Fruit fly (Drosophila melanogaster): ENCODE results near the gene D2hgdh.

D2hgdh gene

dm6 chrX:2123965-2124688, 17.2 kb upstream of the D2hgdh start (continued):
- peak; percentile 53; the same call in 2 of the 3 replicates for TF ChIP-seq vnd (GFP tag; IDR thresholded peaks at IDR 0.05; ENCODE audit: partially characterized antibody)
- no peak for TF ChIP-seq usp (GFP tag; optimal IDR thresholded peaks at IDR 0.05)
- peak; percentile 74 for TF ChIP-seq NK7.1 (GFP tag; optimal IDR thresholded peaks at IDR 0.05)
- peak; percentile 73 for TF ChIP-seq kay (GFP tag; optimal IDR thresholded peaks at IDR 0.05)
- TF ChIP-seq Lim3 (GFP tag; IDR thresholded peaks at IDR 0.05) = peak; percentile 81
- TF ChIP-seq Sry-δ (GFP tag; optimal IDR thresholded peaks at IDR 0.05) = no peak
- peak; percentile 93 for TF ChIP-seq CG17912 (GFP tag; optimal IDR thresholded peaks at IDR 0.05)
- TF ChIP-seq maf-S (GFP tag; optimal IDR thresholded peaks at IDR 0.05) = peak; percentile 59
- TF ChIP-seq ems (GFP tag; optimal IDR thresholded peaks at IDR 0.05) = peak; percentile 84
- TF ChIP-seq CrebB (tag; optimal IDR thresholded peaks at IDR 0.05) = peak; percentile 73
- TF ChIP-seq CG12219 (GFP tag; optimal IDR thresholded peaks at IDR 0.05) = peak; percentile 89
- TF ChIP-seq tio (GFP tag; optimal IDR thresholded peaks at IDR 0.05) = peak; percentile 94
- TF ChIP-seq CG11247 (GFP tag; IDR thresholded peaks at IDR 0.05) = peak; percentile 89
- TF ChIP-seq CG10543 (GFP tag; optimal IDR thresholded peaks at IDR 0.05) = peak; percentile 99
- TF ChIP-seq prd (optimal IDR thresholded peaks at IDR 0.05) = no peak
- peak; percentile 95 for TF ChIP-seq prd (GFP tag; IDR thresholded peaks at IDR 0.05)
- TF ChIP-seq Hr78 (GFP tag; optimal IDR thresholded peaks at IDR 0.05) = peak in 1 of 2 experiments; percentile 92
- TF ChIP-seq CG34422 (GFP tag; IDR thresholded peaks at IDR 0.05) = peak; percentile 89; the same call in 2 of the 3 replicates
- peak; percentile 29; the same call in 1 of the 2 replicates for TF ChIP-seq inv (GFP tag; IDR thresholded peaks at IDR 0.05; ENCODE audit: partially characterized antibody)
- peak; percentile 74; the same call in 1 of the 2 replicates for TF ChIP-seq CG11696 (GFP tag; IDR thresholded peaks at IDR 0.05)
- peak; percentile 92 for TF ChIP-seq CG11093 (GFP tag; IDR thresholded peaks at IDR 0.05)
- TF ChIP-seq kni (GFP tag; optimal IDR thresholded peaks at IDR 0.05) = no peak
- peak; percentile 87 for TF ChIP-seq NFAT (GFP tag; IDR thresholded peaks at IDR 0.05)
- peak; percentile 97 for TF ChIP-seq CG15269 (tag; optimal IDR thresholded peaks at IDR 0.05)
- TF ChIP-seq Hmr (GFP tag; optimal IDR thresholded peaks at IDR 0.05) = peak; percentile 98
- no peak for TF ChIP-seq mld (GFP tag; IDR thresholded peaks at IDR 0.05; ENCODE audit: partially characterized antibody)
- peak; percentile 82 for TF ChIP-seq fd64A (GFP tag; optimal IDR thresholded peaks at IDR 0.05)
- TF ChIP-seq Mes4 (GFP tag; optimal IDR thresholded peaks at IDR 0.05) = peak; percentile 55
- TF ChIP-seq CG1529 (GFP tag; optimal IDR thresholded peaks at IDR 0.05) = peak; percentile 91
- peak; percentile 98 for TF ChIP-seq Usf (GFP tag; optimal IDR thresholded peaks at IDR 0.05)
- peak; percentile 66; the same call in 1 of the 3 replicates for TF ChIP-seq gce (GFP tag; IDR thresholded peaks at IDR 0.05)
- TF ChIP-seq CG1603 (tag; optimal IDR thresholded peaks at IDR 0.05) = peak; percentile 81
- TF ChIP-seq CG3838 (GFP tag; optimal IDR thresholded peaks at IDR 0.05) = peak; percentile 57
- TF ChIP-seq CG11456 (GFP tag; IDR thresholded peaks at IDR 0.05) = peak; percentile 93
- peak; percentile 87 for TF ChIP-seq CG13123 (GFP tag; optimal IDR thresholded peaks at IDR 0.05)
- no peak for TF ChIP-seq fru (optimal IDR thresholded peaks at IDR 0.05)
- TF ChIP-seq exex (tag; optimal IDR thresholded peaks at IDR 0.05) = peak; percentile 87
- TF ChIP-seq Stat92E (GFP tag; optimal IDR thresholded peaks at IDR 0.05) = peak in 1 of 3 experiments; percentile 94
- TF ChIP-seq chinmo (GFP tag; IDR thresholded peaks at IDR 0.05; ENCODE audit: partially characterized antibody) = no peak
- peak; percentile 74 for TF ChIP-seq wek (GFP tag; optimal IDR thresholded peaks at IDR 0.05)
- no peak for TF ChIP-seq HmgD (GFP tag; optimal IDR thresholded peaks at IDR 0.05)
- peak; percentile 83 for TF ChIP-seq wdn (GFP tag; IDR thresholded peaks at IDR 0.05)
- TF ChIP-seq psq (GFP tag; optimal IDR thresholded peaks at IDR 0.05) = peak; percentile 71
- peak; percentile 98 for TF ChIP-seq BtbVII (GFP tag; optimal IDR thresholded peaks at IDR 0.05)
- peak; percentile 93 for TF ChIP-seq Xbp1 (GFP tag; optimal IDR thresholded peaks at IDR 0.05)
- TF ChIP-seq CG16863 (GFP tag; optimal IDR thresholded peaks at IDR 0.05) = peak; percentile 84
- peak; percentile 91 for TF ChIP-seq D19B (GFP tag; optimal IDR thresholded peaks at IDR 0.05)
- peak; percentile 90 for TF ChIP-seq CG18476 (GFP tag; optimal IDR thresholded peaks at IDR 0.05)
- TF ChIP-seq CG12236 (GFP tag; optimal IDR thresholded peaks at IDR 0.05) = peak; percentile 42
